Worm (Caenorhabditis elegans) whole organism, young adult: Measurements from ENCODE around the gene H04M03.12.

Experiments
- B0336.3 ChIP-seq: fragments of 200-800 bp; sonication (Bioruptor generic); IDR thresholded peaks from 2 replicates; pipeline ENCODE4 v1.3.6; 2022; ENCODE audit warnings: missing genetic modification characterization, missing compliant biosample characterization
- C17E4.6 ChIP-seq: fragments of 200-800 bp; sonication (Bioruptor generic); IDR thresholded peaks from 2 replicates; pipeline ENCODE4 v1.3.6; 2022; ENCODE audit warnings: missing genetic modification reagents, missing genetic modification characterization, missing compliant biosample characterization
- F33H1.4 ChIP-seq: fragments of 200-800 bp; sonication (Bioruptor generic); IDR thresholded peaks from 2 replicates; pipeline ENCODE4 v1.3.6; 2022; ENCODE audit warnings: missing genetic modification reagents, missing genetic modification characterization, missing compliant biosample characterization
- ccch-3 ChIP-seq: fragments of 200-800 bp; sonication (Bioruptor generic); optimal IDR thresholded peaks from 2 replicates; lab custom pipeline; 2018; ENCODE audit warnings: mild to moderate bottlenecking, missing genetic modification characterization, missing compliant biosample characterization
- ceh-79 ChIP-seq: sonication (generic microtip); optimal IDR thresholded peaks from 2 replicates; lab custom pipeline; 2017; ENCODE audit warnings: mild to moderate bottlenecking, missing genetic modification characterization, missing compliant biosample characterization
- ets-4 ChIP-seq: fragments of 200-800 bp; sonication (Bioruptor generic); optimal IDR thresholded peaks from 2 replicates; lab custom pipeline; 2018; ENCODE audit warnings: mild to moderate bottlenecking, missing genetic modification characterization, missing compliant biosample characterization
- hsf-1 ChIP-seq: fragments of 200-800 bp; sonication (Bioruptor generic); IDR thresholded peaks from 2 replicates; pipeline ENCODE4 v1.3.6; 2022; ENCODE audit warnings: missing genetic modification reagents, missing genetic modification characterization, missing compliant biosample characterization
- lin-35 ChIP-seq, 3 experiments: fragments of 150-350 bp in 2 of 3; sonication (generic microtip) in 1 of 3; optimal IDR thresholded peaks; 2 replicates each; lab custom pipeline; 2014 to 2018; ENCODE audit warnings: missing biosample characterization in 3 of 3, missing genetic modification characterization in 3 of 3, missing genetic modification reagents in 3 of 3
- ztf-25 ChIP-seq: fragments of 200-800 bp; sonication (Bioruptor generic); IDR thresholded peaks from 2 replicates; pipeline ENCODE4 v1.3.6; 2022; ENCODE audit warnings: missing genetic modification reagents, missing genetic modification characterization, missing compliant biosample characterization

- TF ChIP-seq hsf-1 (GFP tag; lab: Robert Waterston, UW) (no peak), ccch-3 (no peak), F33H1.4 (GFP tag; lab: Robert Waterston, UW) (no peak), ceh-79 (tag; lab: Kevin White, UChicago) (no peak), ets-4 (GFP tag; lab: Kevin White, UChicago) (no peak), C17E4.6 (no peak), B0336.3 (no peak), ztf-25 (GFP tag; lab: Robert Waterston, UW) (no peak), lin-35 (GFP tag; optimal IDR thresholded peaks at IDR 0.05; lab: Kevin White, UChicago) (no peak)
Observed at ce11 chrIV:5915152-5915551, 12.0 kb upstream of the H04M03.12 start.
